Fruit fly (Drosophila melanogaster): Measurements from ENCODE around the gene CG9692.

The CG9692 gene

DNA sequence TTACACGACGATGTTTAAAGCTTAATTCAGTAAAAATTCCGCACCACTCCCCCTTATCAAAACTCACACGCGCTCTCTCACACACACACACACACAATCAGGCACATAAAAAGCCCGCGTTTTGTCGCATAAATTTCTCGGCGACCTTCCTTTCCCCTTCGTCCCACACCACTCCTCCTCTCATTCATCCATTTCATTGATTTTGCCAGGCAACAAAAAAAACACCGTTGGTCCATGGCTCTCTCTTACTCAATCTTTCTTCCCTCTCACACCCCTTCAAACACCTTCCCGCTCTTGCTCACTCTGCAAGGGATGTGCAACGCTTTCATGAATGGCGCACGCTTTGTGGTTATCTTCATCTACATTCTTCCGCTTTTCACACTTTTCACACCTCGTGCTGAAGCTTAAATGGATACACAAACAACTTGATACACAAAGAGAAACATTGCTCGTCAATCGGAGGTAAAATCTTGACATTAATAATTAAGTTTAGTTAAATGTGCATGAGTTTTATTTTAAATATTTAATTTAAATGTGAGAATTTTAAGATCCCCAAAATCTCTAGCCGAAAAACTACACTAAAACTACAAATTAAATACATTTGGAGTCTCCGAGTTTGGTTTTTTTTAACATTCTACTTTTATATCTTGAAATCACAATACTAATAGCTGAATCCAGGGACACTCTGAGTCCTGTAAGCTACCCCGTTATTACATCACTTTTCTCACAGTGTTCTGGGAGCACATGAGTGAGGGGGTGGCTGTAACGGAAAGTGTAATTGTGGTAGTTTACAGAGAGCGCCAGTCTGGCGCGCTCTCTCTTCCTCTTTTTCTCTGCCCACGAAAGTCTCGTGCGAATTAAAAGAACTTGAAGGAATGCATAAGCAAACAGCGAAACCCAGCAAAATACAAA is 44.6 kb upstream of the CG9692 start (continued):
- TF ChIP-seq CG17912 (GFP tag; optimal IDR thresholded peaks at IDR 0.05) (peak; percentile 77), CG6654 (GFP tag; optimal IDR thresholded peaks at IDR 0.05) (peak; percentile 92), CG1602 (GFP tag; optimal IDR thresholded peaks at IDR 0.05) (peak; percentile 97), CG34224 (GFP tag; IDR thresholded peaks at IDR 0.05; ENCODE audit: partially characterized antibody) (no peak), caup (GFP tag; optimal IDR thresholded peaks at IDR 0.05; ENCODE audit: severe bottlenecking) (peak; percentile 97), rib (GFP tag; IDR thresholded peaks at IDR 0.05) (peak; percentile 78), CG12391 (tag; optimal IDR thresholded peaks at IDR 0.05) (peak; percentile 97), CG8089 (GFP tag; optimal IDR thresholded peaks at IDR 0.05) (peak; percentile 86), Abd-B (GFP tag; optimal IDR thresholded peaks at IDR 0.05) (peak; percentile 96), hb (GFP tag; IDR thresholded peaks at IDR 0.05; ENCODE audit: partially characterized antibody) (no peak), CTCF (GFP tag; optimal IDR thresholded peaks at IDR 0.05) (peak; percentile 73), eve (GFP tag; optimal IDR thresholded peaks at IDR 0.05) (peak in 1 of 2 experiments; percentile 99), CG11723 (GFP tag; optimal IDR thresholded peaks at IDR 0.05) (peak; percentile 95), run (tag; optimal IDR thresholded peaks at IDR 0.05) (peak; percentile 95), CG3995 (GFP tag; optimal IDR thresholded peaks at IDR 0.05) (peak; percentile 72), Sox102F (GFP tag; optimal IDR thresholded peaks at IDR 0.05) (peak; percentile 97), CG9876 (GFP tag; optimal IDR thresholded peaks at IDR 0.05) (peak; percentile 66), BEAF-32 (GFP tag; optimal IDR thresholded peaks at IDR 0.05) (peak; percentile 4), CG1832 (GFP tag; optimal IDR thresholded peaks at IDR 0.05) (peak; percentile 48), seq (GFP tag; IDR thresholded peaks at IDR 0.05) (peak; percentile 95), CG3726 (GFP tag; IDR thresholded peaks at IDR 0.05) (peak; percentile 90), tna (GFP tag; IDR thresholded peaks at IDR 0.05; ENCODE audit: partially characterized antibody) (no peak), CG13424 (tag; optimal IDR thresholded peaks at IDR 0.05) (peak; percentile 98), CG12299 (tag; optimal IDR thresholded peaks at IDR 0.05) (peak; percentile 95), Drgx (GFP tag; IDR thresholded peaks at IDR 0.05) (peak; percentile 94), CG30403 (GFP tag; optimal IDR thresholded peaks at IDR 0.05) (peak; percentile 98), fd96Cb (tag; optimal IDR thresholded peaks at IDR 0.05) (peak; percentile 98), Mes4 (GFP tag; optimal IDR thresholded peaks at IDR 0.05) (peak; percentile 77), gfzf (GFP tag; optimal IDR thresholded peaks at IDR 0.05) (no peak), dpn (GFP tag; optimal IDR thresholded peaks at IDR 0.05) (peak; percentile 95), CG31365 (tag; optimal IDR thresholded peaks at IDR 0.05) (peak; percentile 73), esg (GFP tag; conservative IDR thresholded peaks at IDR 0.05) (peak; percentile 94), tll (GFP tag; optimal IDR thresholded peaks at IDR 0.05) (peak in 1 of 2 experiments; percentile 21), Xrp1 (GFP tag; IDR thresholded peaks at IDR 0.05) (peak; percentile 96), sens-2 (GFP tag; IDR thresholded peaks at IDR 0.05) (peak; percentile 92), Fer3 (tag; optimal IDR thresholded peaks at IDR 0.05) (peak; percentile 95), CG34422 (GFP tag; IDR thresholded peaks at IDR 0.05) (peak; percentile 92), CG2129 (GFP tag; IDR thresholded peaks at IDR 0.05; ENCODE audit: partially characterized antibody) (no peak), lbe (GFP tag; optimal IDR thresholded peaks at IDR 0.05) (peak; percentile 78), CG18476 (GFP tag; optimal IDR thresholded peaks at IDR 0.05) (peak; percentile 97), CG14014 (GFP tag; IDR thresholded peaks at IDR 0.05) (peak; percentile 94), CG2202 (tag; optimal IDR thresholded peaks at IDR 0.05) (peak; percentile 92), schlank (tag; optimal IDR thresholded peaks at IDR 0.05) (peak; percentile 88), tup (GFP tag; optimal IDR thresholded peaks at IDR 0.05) (peak; percentile 89), lab (GFP tag; optimal IDR thresholded peaks at IDR 0.05) (peak; percentile 98), D (optimal IDR thresholded peaks at IDR 0.05) (no peak), D (GFP tag; optimal IDR thresholded peaks at IDR 0.05) (peak; percentile 99), ci (GFP tag; IDR thresholded peaks at IDR 0.05) (peak; percentile 95)

All from whole organism, embryonic.